Worm (Caenorhabditis elegans) whole organism, late embryonic: ENCODE measurements around the gene F46E10.18.
A peak's percentile ranks its signal among the peaks of the same experiment; 100 is the strongest.

Source experiments
- C08G9.2 ChIP-seq: sonication (generic microtip); optimal IDR thresholded peaks from 2 replicates; lab custom pipeline; 2016; ENCODE audit warnings: mild to moderate bottlenecking, missing genetic modification characterization, moderate library complexity, missing compliant biosample characterization
- K02D7.2 ChIP-seq: sonication (generic microtip); optimal IDR thresholded peaks from 2 replicates; lab custom pipeline; 2017; ENCODE audit warnings: mild to moderate bottlenecking, missing genetic modification characterization, missing compliant biosample characterization
- K09A11.1 ChIP-seq: sonication (generic microtip); optimal IDR thresholded peaks from 2 replicates; lab custom pipeline; 2017; ENCODE audit warnings: antibody characterized with exemption, mild to moderate bottlenecking, missing genetic modification characterization, missing compliant biosample characterization; ENCODE audit not compliant: insufficient read depth
- ahr-1 ChIP-seq: sonication (generic microtip); optimal IDR thresholded peaks from 2 replicates; lab custom pipeline; 2016; ENCODE audit warnings: missing genetic modification characterization, missing compliant biosample characterization
- ama-1 ChIP-seq: fragments of 150-350 bp; optimal IDR thresholded peaks from 2 replicates; lab custom pipeline; 2014
- ceh-14 ChIP-seq: sonication (generic microtip); optimal IDR thresholded peaks from 2 replicates; lab custom pipeline; 2016; ENCODE audit warnings: missing genotype, missing genetic modification characterization, missing compliant biosample characterization
- ceh-2 ChIP-seq: sonication (generic microtip); optimal IDR thresholded peaks from 2 replicates; lab custom pipeline; 2016; ENCODE audit warnings: missing genotype, missing genetic modification characterization, missing compliant biosample characterization
- ceh-22 ChIP-seq: sonication (generic microtip); optimal IDR thresholded peaks from 2 replicates; lab custom pipeline; 2017; ENCODE audit warnings: missing biosample characterization, missing genetic modification characterization
- ceh-24 ChIP-seq: sonication (generic microtip); optimal IDR thresholded peaks from 2 replicates; lab custom pipeline; 2016; ENCODE audit warnings: mild to moderate bottlenecking, missing genetic modification characterization, missing compliant biosample characterization
- ceh-30 ChIP-seq: fragments of 150-350 bp; optimal IDR thresholded peaks from 2 replicates; lab custom pipeline; 2014; ENCODE audit warnings: missing biosample characterization, missing genetic modification characterization
- ceh-45 ChIP-seq: fragments of 200-800 bp; sonication (Bioruptor generic); IDR thresholded peaks from 2 replicates; pipeline ENCODE4 v1.3.6; 2022; ENCODE audit warnings: missing genetic modification reagents, missing genetic modification characterization, missing compliant biosample characterization
- ceh-6 ChIP-seq: fragments of 200-800 bp; sonication (Bioruptor generic); optimal IDR thresholded peaks from 2 replicates; lab custom pipeline; 2018; ENCODE audit warnings: mild to moderate bottlenecking, missing genetic modification characterization, missing compliant biosample characterization
- ceh-9 ChIP-seq: sonication (generic microtip); optimal IDR thresholded peaks from 2 replicates; lab custom pipeline; 2016; ENCODE audit warnings: mild to moderate bottlenecking, missing genetic modification characterization, inconsistent platforms, missing compliant biosample characterization
- dmd-4 ChIP-seq: sonication (generic microtip); optimal IDR thresholded peaks from 2 replicates; lab custom pipeline; 2016; ENCODE audit warnings: borderline replicate concordance, missing genetic modification characterization, missing compliant biosample characterization
- elt-2 ChIP-seq: sonication (generic microtip); optimal IDR thresholded peaks from 2 replicates; lab custom pipeline; 2016; ENCODE audit warnings: missing genetic modification reagents, missing genetic modification characterization, missing compliant biosample characterization
- elt-4 ChIP-seq: sonication (generic microtip); optimal IDR thresholded peaks from 2 replicates; lab custom pipeline; 2016; ENCODE audit warnings: missing genetic modification characterization, missing compliant biosample characterization
- eyg-1 ChIP-seq: sonication (generic microtip); optimal IDR thresholded peaks from 2 replicates; lab custom pipeline; 2016; ENCODE audit warnings: missing genotype, missing genetic modification characterization, missing compliant biosample characterization
- gmeb-2 ChIP-seq: sonication (generic microtip); optimal IDR thresholded peaks from 2 replicates; lab custom pipeline; 2016; ENCODE audit warnings: missing genetic modification characterization, inconsistent platforms, missing compliant biosample characterization
- hlh-13 ChIP-seq: fragments of 200-800 bp; sonication (Bioruptor generic); optimal IDR thresholded peaks from 2 replicates; lab custom pipeline; 2018; ENCODE audit warnings: mild to moderate bottlenecking, missing genetic modification characterization, missing compliant biosample characterization
- hlh-6 ChIP-seq: sonication (generic microtip); optimal IDR thresholded peaks from 2 replicates; lab custom pipeline; 2016; ENCODE audit warnings: missing genotype, missing genetic modification characterization, missing compliant biosample characterization
- lim-6 ChIP-seq: sonication (generic microtip); optimal IDR thresholded peaks from 2 replicates; lab custom pipeline; 2016; ENCODE audit warnings: missing genetic modification characterization, missing compliant biosample characterization
- lin-11 ChIP-seq: fragments of 200-800 bp; sonication (Bioruptor generic); optimal IDR thresholded peaks from 2 replicates; lab custom pipeline; 2018; ENCODE audit warnings: mild to moderate bottlenecking, missing genetic modification characterization, missing compliant biosample characterization
- madf-2 ChIP-seq: sonication (generic microtip); optimal IDR thresholded peaks from 2 replicates; lab custom pipeline; 2017; ENCODE audit warnings: missing genetic modification characterization, missing compliant biosample characterization
- odd-2 ChIP-seq: sonication (generic microtip); optimal IDR thresholded peaks from 2 replicates; lab custom pipeline; 2017; ENCODE audit warnings: antibody characterized with exemption, mild to moderate bottlenecking, missing genetic modification characterization, missing compliant biosample characterization
- pag-3 ChIP-seq: sonication (generic microtip); optimal IDR thresholded peaks from 2 replicates; lab custom pipeline; 2016; ENCODE audit warnings: missing compliant biosample characterization, missing genetic modification characterization, borderline replicate concordance
- pax-1 ChIP-seq: fragments of 150-350 bp; optimal IDR thresholded peaks from 2 replicates; lab custom pipeline; 2014; ENCODE audit warnings: missing biosample characterization, missing genetic modification characterization
- pha-4 ChIP-seq: fragments of 150-350 bp; optimal IDR thresholded peaks from 2 replicates; lab custom pipeline; 2018; ENCODE audit warnings: missing biosample characterization, missing genetic modification reagents, missing genetic modification characterization
- pros-1 ChIP-seq: fragments of 150-350 bp; optimal IDR thresholded peaks from 2 replicates; lab custom pipeline; 2014; ENCODE audit warnings: missing biosample characterization, missing genetic modification reagents, missing genetic modification characterization
- rnt-1 ChIP-seq: sonication (generic microtip); optimal IDR thresholded peaks from 2 replicates; lab custom pipeline; 2016; ENCODE audit warnings: missing genetic modification characterization, missing compliant biosample characterization
- sdc-2 ChIP-seq: sonication (generic microtip); optimal IDR thresholded peaks from 2 replicates; lab custom pipeline; 2016; ENCODE audit warnings: missing genotype, missing genetic modification characterization, missing compliant biosample characterization
- sox-2 ChIP-seq: fragments of 200-800 bp; sonication (Bioruptor generic); IDR thresholded peaks from 2 replicates; pipeline ENCODE4 v1.3.6; 2022; ENCODE audit warnings: missing genetic modification reagents, missing genetic modification characterization, missing compliant biosample characterization
- tbx-7 ChIP-seq: sonication (generic microtip); optimal IDR thresholded peaks from 2 replicates; lab custom pipeline; 2016; ENCODE audit warnings: missing genotype, missing genetic modification characterization, missing compliant biosample characterization
- ttx-3 ChIP-seq: sonication (generic microtip); optimal IDR thresholded peaks from 2 replicates; lab custom pipeline; 2016; ENCODE audit warnings: missing genetic modification reagents, missing genetic modification characterization, missing compliant biosample characterization
- unc-42 ChIP-seq: sonication (generic microtip); optimal IDR thresholded peaks from 2 replicates; lab custom pipeline; 2016; ENCODE audit warnings: missing genotype, missing genetic modification characterization, missing compliant biosample characterization
- unc-55 ChIP-seq: sonication (generic microtip); optimal IDR thresholded peaks from 2 replicates; lab custom pipeline; 2017; ENCODE audit warnings: missing biosample characterization, missing genetic modification reagents, missing genetic modification characterization
- zip-5 ChIP-seq: sonication (generic microtip); optimal IDR thresholded peaks from 2 replicates; lab custom pipeline; 2016; ENCODE audit warnings: missing genetic modification characterization, missing compliant biosample characterization

F46E10.18 gene

DNA sequence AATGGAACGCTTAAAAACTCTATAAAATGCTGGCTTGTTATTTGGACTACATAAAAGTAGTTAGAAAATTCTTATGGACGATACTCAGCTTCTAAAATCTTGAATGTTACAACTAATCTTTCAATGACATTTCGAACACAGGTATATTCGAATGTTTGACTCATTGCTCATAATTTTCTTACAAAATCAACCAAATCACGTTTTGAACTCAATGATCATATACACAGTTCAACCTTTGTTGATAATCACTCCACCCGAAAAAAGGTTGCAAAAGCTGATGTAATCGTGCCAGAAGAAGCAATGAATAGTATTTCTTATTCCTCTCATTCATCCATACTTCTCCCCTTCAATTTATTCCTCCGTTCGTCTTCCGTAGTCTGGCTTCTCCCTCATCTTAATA lies 28.3 kb downstream of the F46E10.18 start, which contains the start of gene K04A8.20:
Gene K04A8.20, plus strand, starts transcription at position 301 of the 400 bp plus-strand sequence.
- TF ChIP-seq ceh-22 (tag; lab: Kevin White, UChicago) (no peak), sox-2 (no peak), dmd-4 (tag; lab: Kevin White, UChicago) (no peak), pha-4 (no peak), C08G9.2 (tag; lab: Kevin White, UChicago) (no peak), ceh-14 (tag; lab: Kevin White, UChicago) (no peak), ceh-6 (GFP tag; lab: Kevin White, UChicago) (no peak), pag-3 (no peak), sdc-2 (tag; lab: Kevin White, UChicago) (no peak), tbx-7 (tag; lab: Kevin White, UChicago) (no peak), K09A11.1 (tag; lab: Kevin White, UChicago) (no peak), unc-42 (no peak), ahr-1 (no peak), lin-11 (no peak)

- no peak for TF ChIP-seq ceh-45
- no peak for TF ChIP-seq dmd-4 (tag; lab: Kevin White, UChicago)
- TF ChIP-seq ttx-3 (tag; lab: Kevin White, UChicago): no peak
- TF ChIP-seq hlh-13 (GFP tag; lab: Kevin White, UChicago): no peak
- no peak for TF ChIP-seq elt-4 (tag; lab: Kevin White, UChicago)
- TF ChIP-seq madf-2 (tag; lab: Kevin White, UChicago): no peak
- TF ChIP-seq lim-6 (tag; lab: Kevin White, UChicago): no peak
- no peak for TF ChIP-seq ceh-30 (tag; lab: Kevin White, UChicago)
- TF ChIP-seq zip-5 (tag; lab: Kevin White, UChicago): no peak
- TF ChIP-seq ceh-2 (tag; lab: Kevin White, UChicago): no peak
- TF ChIP-seq ama-1 (lab: Kevin White, UChicago): no peak
- no peak for TF ChIP-seq gmeb-2 (tag; lab: Kevin White, UChicago)
- TF ChIP-seq unc-55 (GFP tag; lab: Kevin White, UChicago): no peak
- no peak for TF ChIP-seq pag-3
- no peak for TF ChIP-seq pros-1 (tag; lab: Kevin White, UChicago)
- no peak for TF ChIP-seq odd-2
- TF ChIP-seq K02D7.2 (tag; lab: Kevin White, UChicago): no peak
Measured at ce11 chrV:6549871-6550270, 29.0 kb downstream of the F46E10.18 start, which contains the start of gene lipl-4. Gene lipl-4 (plus strand): TSS chrV:6550171.

ce11 chrV:6551707-6552390 lies 31.0 kb downstream of the F46E10.18 start, which contains the start of gene twk-10:
Gene twk-10 (plus strand): TSS chrV:6552340.
- TF ChIP-seq hlh-6 (tag; lab: Kevin White, UChicago): no peak
- TF ChIP-seq elt-2 (tag; lab: Kevin White, UChicago): peak; percentile 11

ce11 chrV:6554308-6554707 lies 33.5 kb downstream of the F46E10.18 start, which contains the start of gene K04A8.19:
Gene K04A8.19 (minus strand): TSS chrV:6554408.
- TF ChIP-seq ceh-24 (tag; lab: Kevin White, UChicago): no peak
- TF ChIP-seq unc-42: no peak
- TF ChIP-seq ceh-45: no peak
- TF ChIP-seq eyg-1 (tag; lab: Kevin White, UChicago): no peak
- TF ChIP-seq pros-1 (tag; lab: Kevin White, UChicago): no peak
- no peak for TF ChIP-seq C08G9.2 (tag; lab: Kevin White, UChicago)
- no peak for TF ChIP-seq rnt-1 (tag; lab: Kevin White, UChicago)

ce11 chrV:6557035-6557434 lies 36.2 kb downstream of the F46E10.18 start, which contains the start of gene spp-27:
Gene spp-27 (minus strand): TSS chrV:6557135.
- TF ChIP-seq ceh-9 (tag; lab: Kevin White, UChicago) (no peak), K09A11.1 (tag; lab: Kevin White, UChicago) (no peak), pax-1 (tag; lab: Kevin White, UChicago) (no peak)
